Worm (Caenorhabditis elegans): ENCODE data around the gene C47A4.3.

The C47A4.3 gene

DNA sequence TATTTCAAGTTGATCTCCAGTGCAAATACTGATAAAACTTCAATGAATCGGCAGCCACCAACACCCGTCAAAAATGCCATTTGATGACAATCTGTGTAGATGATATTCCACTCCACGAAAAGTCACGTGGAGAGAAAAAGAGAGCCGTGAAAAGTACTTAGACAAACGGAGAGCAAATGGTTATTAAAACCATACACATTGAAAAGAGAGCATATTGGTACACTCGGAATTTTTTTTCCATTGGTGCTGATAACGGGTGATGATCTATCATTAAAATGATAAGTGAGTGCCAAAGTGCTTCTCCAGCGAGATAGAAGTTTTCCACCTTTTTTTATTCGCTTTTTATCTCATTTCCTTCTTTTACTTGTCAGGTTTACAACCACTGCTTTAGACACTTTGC is 16.9 kb downstream of the C47A4.3 start (continued):
- no peak for TF ChIP-seq ama-1 (optimal IDR thresholded peaks at IDR 0.05)
- peak; percentile 23 for TF ChIP-seq nhr-20 (tag; optimal IDR thresholded peaks at IDR 0.05)
- no peak for TF ChIP-seq skn-1 (tag; optimal IDR thresholded peaks at IDR 0.05)
- TF ChIP-seq tlp-1 (tag; optimal IDR thresholded peaks at IDR 0.05) = peak; percentile 78
- TF ChIP-seq irx-1 (tag; optimal IDR thresholded peaks at IDR 0.05) = no peak
- TF ChIP-seq elt-3 (tag; optimal IDR thresholded peaks at IDR 0.05) = no peak
- TF ChIP-seq unc-62 (GFP tag; optimal IDR thresholded peaks at IDR 0.05) = no peak
- no peak for TF ChIP-seq fkh-4 (tag; optimal IDR thresholded peaks at IDR 0.05; ENCODE audit: borderline replicate concordance)
- TF ChIP-seq nhr-76 (tag; optimal IDR thresholded peaks at IDR 0.05) = no peak
- TF ChIP-seq ceh-63 (GFP tag; optimal IDR thresholded peaks at IDR 0.05) = no peak
- peak; percentile 18 for TF ChIP-seq pqm-1 (tag; optimal IDR thresholded peaks at IDR 0.05)
- TF ChIP-seq nhr-85 (tag) = no peak
- peak; percentile 99 for TF ChIP-seq elt-2 (tag; optimal IDR thresholded peaks at IDR 0.05)
- TF ChIP-seq sptf-1 (tag; optimal IDR thresholded peaks at IDR 0.05) = no peak
- no peak for TF ChIP-seq unc-30 (tag; optimal IDR thresholded peaks at IDR 0.05)
- peak in 1 of 2 experiments; percentile 50 for TF ChIP-seq lin-35 (GFP tag; optimal IDR thresholded peaks at IDR 0.05)
- TF ChIP-seq alr-1 (tag; optimal IDR thresholded peaks at IDR 0.05; ENCODE audit: borderline replicate concordance) = no peak
- TF ChIP-seq ceh-82 (tag; optimal IDR thresholded peaks at IDR 0.05) = no peak
- no peak for TF ChIP-seq nhr-84 (tag; optimal IDR thresholded peaks at IDR 0.05)
- TF ChIP-seq lin-13 (GFP tag; optimal IDR thresholded peaks at IDR 0.05) = no peak
- TF ChIP-seq unc-130 (tag; optimal IDR thresholded peaks at IDR 0.05) = no peak
- TF ChIP-seq ztf-11 (tag; optimal IDR thresholded peaks at IDR 0.05) = no peak
- TF ChIP-seq grh-1 (GFP tag; IDR thresholded peaks at IDR 0.05) = no peak
- no peak for TF ChIP-seq ceh-8 (GFP tag; optimal IDR thresholded peaks at IDR 0.05)
- no peak for TF ChIP-seq lsy-2 (tag; optimal IDR thresholded peaks at IDR 0.05)
- TF ChIP-seq nhr-237 (tag; optimal IDR thresholded peaks at IDR 0.05) = no peak
- TF ChIP-seq jun-1 (tag; optimal IDR thresholded peaks at IDR 0.05) = no peak
- peak; percentile 50 for TF ChIP-seq nhr-90 (tag; optimal IDR thresholded peaks at IDR 0.05; ENCODE audit: poor library complexity)
- TF ChIP-seq hpl-2 (GFP tag; optimal IDR thresholded peaks at IDR 0.05) = no peak
- no peak for TF ChIP-seq mep-1 (tag; optimal IDR thresholded peaks at IDR 0.05)
- TF ChIP-seq lin-39 (tag; optimal IDR thresholded peaks at IDR 0.05) = no peak
- no peak for TF ChIP-seq zip-4 (GFP tag; optimal IDR thresholded peaks at IDR 0.05)

DNA sequence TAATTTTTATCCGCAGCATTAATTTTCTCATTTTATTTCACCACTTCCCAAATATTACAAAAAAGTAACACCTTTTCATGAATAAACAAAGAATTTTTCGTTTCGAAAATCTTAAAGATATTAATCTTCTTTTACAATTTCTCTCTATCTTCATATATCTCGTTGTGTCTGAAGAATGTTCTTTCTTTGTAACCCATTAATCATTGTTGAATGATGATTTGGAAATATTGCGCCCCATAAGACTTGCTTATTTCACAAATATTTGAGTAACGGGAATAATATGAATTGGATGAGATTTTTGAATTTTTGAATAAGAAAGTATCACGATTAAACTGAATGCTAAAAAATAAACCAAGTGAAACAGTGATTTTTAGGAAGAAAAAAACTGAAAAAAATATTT is 21.1 kb downstream of the C47A4.3 start:
- TF ChIP-seq nhr-85 (tag) = peak; percentile 79
- TF ChIP-seq blmp-1 (tag; optimal IDR thresholded peaks at IDR 0.05) = peak; percentile 41
- TF ChIP-seq irx-1 (tag; optimal IDR thresholded peaks at IDR 0.05) = peak; percentile 37
- TF ChIP-seq lin-39 (tag; optimal IDR thresholded peaks at IDR 0.05) = peak; percentile 55
- TF ChIP-seq aha-1 (tag; optimal IDR thresholded peaks at IDR 0.05) = no peak
- no peak for TF ChIP-seq dsc-1 (tag; optimal IDR thresholded peaks at IDR 0.05)
- TF ChIP-seq nhr-90 (tag; optimal IDR thresholded peaks at IDR 0.05; ENCODE audit: poor library complexity) = no peak
- TF ChIP-seq nhr-77 (tag; optimal IDR thresholded peaks at IDR 0.05) = no peak
- no peak for TF ChIP-seq unc-98 (GFP tag; IDR thresholded peaks at IDR 0.05)

DNA sequence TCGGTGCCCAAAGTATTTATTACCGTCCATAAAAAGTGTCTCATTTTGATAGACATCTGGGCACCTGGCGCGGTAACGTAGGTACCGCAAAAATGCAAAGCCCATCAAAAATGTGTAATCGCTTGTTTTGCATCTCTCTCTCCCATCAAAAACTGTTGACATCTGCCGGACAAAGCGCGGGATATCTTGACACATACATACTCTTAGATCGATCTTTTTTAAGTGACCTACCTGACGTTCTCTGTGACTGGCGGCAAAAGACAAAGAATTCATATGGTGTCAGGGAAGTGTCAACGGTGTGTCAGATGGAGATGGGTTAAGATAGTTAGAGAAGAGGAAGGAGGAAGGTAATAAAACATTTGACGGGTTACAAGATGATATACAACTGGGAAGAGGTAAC is 23.2 kb downstream of the C47A4.3 start:
- TF ChIP-seq unc-86 (tag; optimal IDR thresholded peaks at IDR 0.05) (no peak), zip-4 (GFP tag; optimal IDR thresholded peaks at IDR 0.05) (no peak), tlp-1 (tag; optimal IDR thresholded peaks at IDR 0.05) (no peak), irx-1 (tag; optimal IDR thresholded peaks at IDR 0.05) (peak; percentile 47), efl-3 (GFP tag; optimal IDR thresholded peaks at IDR 0.05) (no peak), mab-9 (GFP tag; IDR thresholded peaks at IDR 0.05) (no peak), pqm-1 (tag; optimal IDR thresholded peaks at IDR 0.05) (no peak), ceh-8 (GFP tag; optimal IDR thresholded peaks at IDR 0.05) (no peak), nhr-77 (tag; optimal IDR thresholded peaks at IDR 0.05) (no peak), pax-3 (tag; optimal IDR thresholded peaks at IDR 0.05) (no peak), mef-2 (tag; optimal IDR thresholded peaks at IDR 0.05) (no peak), lin-13 (GFP tag; optimal IDR thresholded peaks at IDR 0.05) (no peak), hpl-2 (GFP tag; optimal IDR thresholded peaks at IDR 0.05) (no peak), elt-3 (tag; optimal IDR thresholded peaks at IDR 0.05) (peak in 1 of 6 experiments; percentile 35), ceh-88 (GFP tag; IDR thresholded peaks at IDR 0.05) (no peak), ama-1 (optimal IDR thresholded peaks at IDR 0.05) (no peak), egl-27 (tag; optimal IDR thresholded peaks at IDR 0.05) (no peak), efl-1 (optimal IDR thresholded peaks at IDR 0.05) (no peak), efl-1 (GFP tag; optimal IDR thresholded peaks at IDR 0.05 in 1 of 2) (no peak), sup-37 (GFP tag; optimal IDR thresholded peaks at IDR 0.05) (no peak), nhr-71 (tag; optimal IDR thresholded peaks at IDR 0.05) (no peak), isw-1 (GFP tag; IDR thresholded peaks at IDR 0.05) (no peak), vab-15 (tag; optimal IDR thresholded peaks at IDR 0.05) (no peak), fkh-10 (GFP tag; optimal IDR thresholded peaks at IDR 0.05) (no peak), nhr-85 (tag) (peak; percentile 84)

Data from whole organism, L1 larva.